In genomic region chr3R:12691422-12692101, dm6 we compare ENCODE assay signal across 1 fruit fly cellular context.
TF ChIP-seq lines count a peak whose summit lies in the region.

TSS of gene Arp1 (plus strand) at chr3R:12691743.

TF ChIP-seq in whole organism, embryonic, 481 proteins besides CTCF, POLR2A, EP300 and RAD21 (continued from another document):
- TF ChIP-seq CG10431 (GFP tag; optimal IDR thresholded peaks at IDR 0.05; lab: Kevin White, UChicago) (peak; percentile 52), Atf3 (GFP tag; optimal IDR thresholded peaks at IDR 0.05; lab: Kevin White, UChicago) (peak; percentile 50), Ets97D (GFP tag; optimal IDR thresholded peaks at IDR 0.05; lab: Kevin White, UChicago) (peak; percentile 2), Med (GFP tag; lab: Kevin White, UChicago) (peak; percentile 8), CG30020 (tag; optimal IDR thresholded peaks at IDR 0.05; lab: Kevin White, UChicago) (peak; percentile 28), CoRest (tag; optimal IDR thresholded peaks at IDR 0.05; lab: Kevin White, UChicago) (peak; percentile 14), Pdp1 (GFP tag; optimal IDR thresholded peaks at IDR 0.05; lab: Kevin White, UChicago) (peak in 1 of 2 experiments; percentile 41), pzg (GFP tag; optimal IDR thresholded peaks at IDR 0.05; lab: Kevin White, UChicago) (peak; percentile 59), CG12744 (GFP tag; optimal IDR thresholded peaks at IDR 0.05; lab: Kevin White, UChicago) (no peak), nom (GFP tag; optimal IDR thresholded peaks at IDR 0.05; lab: Kevin White, UChicago) (no peak), crol (GFP tag; IDR thresholded peaks at IDR 0.05; lab: Robert Waterston, UW) (peak; percentile 64; the same call in 1 of the 2 replicates), E2f1 (GFP tag; IDR thresholded peaks at IDR 0.05; lab: Robert Waterston, UW) (no peak), Atf6 (GFP tag; IDR thresholded peaks at IDR 0.05; lab: Robert Waterston, UW) (no peak), Lhr (GFP tag; optimal IDR thresholded peaks at IDR 0.05; lab: Kevin White, UChicago) (peak; percentile 81), MBD-R2 (GFP tag; IDR thresholded peaks at IDR 0.05; lab: Robert Waterston, UW) (peak; percentile 40; the same call in 1 of the 2 replicates), CG3995 (GFP tag; optimal IDR thresholded peaks at IDR 0.05; lab: Kevin White, UChicago) (peak; percentile 15), CG17359 (tag; optimal IDR thresholded peaks at IDR 0.05; lab: Kevin White, UChicago) (no peak), Dp (GFP tag; optimal IDR thresholded peaks at IDR 0.05; lab: Kevin White, UChicago) (peak; percentile 30), unc-4 (GFP tag; IDR thresholded peaks at IDR 0.05; lab: Robert Waterston, UW; ENCODE audit: partially characterized antibody) (0 out of 2 replicates have a peak, but pooled peaks have one; percentile 19), kay (GFP tag; optimal IDR thresholded peaks at IDR 0.05; lab: Kevin White, UChicago) (peak; percentile 9), CG2116 (GFP tag; optimal IDR thresholded peaks at IDR 0.05; lab: Kevin White, UChicago) (peak; percentile 7), ro (GFP tag; IDR thresholded peaks at IDR 0.05; lab: Robert Waterston, UW) (no peak), gsb-n (tag; optimal IDR thresholded peaks at IDR 0.05; lab: Kevin White, UChicago) (peak; percentile 13)
